Worm (Caenorhabditis elegans) whole organism, early embryonic: ENCODE measurements around the gene F07B10.4.
"Not testable (repeated sequence)": the region's sequence is repeated elsewhere in the genome, so short reads cannot be mapped to it uniquely, and the experiment has no call there.

Experiments
- B0310.2 ChIP-seq: sonication (generic microtip); optimal IDR thresholded peaks from 2 replicates; lab custom pipeline; 2016; ENCODE audit warnings: mild to moderate bottlenecking, missing genetic modification characterization, missing compliant biosample characterization
- F13C5.2 ChIP-seq: sonication (generic microtip); optimal IDR thresholded peaks from 2 replicates; lab custom pipeline; 2017; ENCODE audit warnings: mild to moderate bottlenecking, missing genetic modification characterization, inconsistent platforms, missing compliant biosample characterization
- aly-1 ChIP-seq: sonication (generic microtip); optimal IDR thresholded peaks from 2 replicates; lab custom pipeline; 2016; ENCODE audit warnings: missing genetic modification characterization, missing compliant biosample characterization
- ama-1 ChIP-seq: fragments of 150-350 bp; optimal IDR thresholded peaks from 2 replicates; lab custom pipeline; 2014
- ceh-13 ChIP-seq: fragments of 200-800 bp; sonication (Bioruptor generic); optimal IDR thresholded peaks from 2 replicates; lab custom pipeline; 2018; ENCODE audit warnings: mild to moderate bottlenecking, missing genetic modification characterization, missing compliant biosample characterization
- ceh-36 ChIP-seq: sonication (generic microtip); optimal IDR thresholded peaks from 2 replicates; lab custom pipeline; 2016; ENCODE audit warnings: missing genetic modification characterization, inconsistent platforms, missing compliant biosample characterization
- ets-7 ChIP-seq: sonication (generic microtip); optimal IDR thresholded peaks from 2 replicates; lab custom pipeline; 2016; ENCODE audit warnings: missing genotype, missing genetic modification characterization, missing compliant biosample characterization
- flt-1 ChIP-seq: fragments of 200-800 bp; sonication (Bioruptor generic); IDR thresholded peaks from 2 replicates; pipeline ENCODE4 v1.3.6; 2022; ENCODE audit warnings: missing genetic modification characterization, missing compliant biosample characterization
- hmbx-1 ChIP-seq: sonication (generic microtip); optimal IDR thresholded peaks from 2 replicates; lab custom pipeline; 2016; ENCODE audit warnings: mild to moderate bottlenecking, missing genetic modification characterization, missing compliant biosample characterization
- hmg-4 ChIP-seq: fragments of 200-800 bp; sonication (Bioruptor generic); optimal IDR thresholded peaks from 2 replicates; lab custom pipeline; 2018; ENCODE audit warnings: mild to moderate bottlenecking, missing genetic modification characterization, missing compliant biosample characterization
- hnd-1 ChIP-seq: sonication (generic microtip); optimal IDR thresholded peaks from 2 replicates; lab custom pipeline; 2016; ENCODE audit warnings: missing genetic modification characterization, missing compliant biosample characterization
- pes-1 ChIP-seq: fragments of 200-800 bp; sonication (Bioruptor generic); IDR thresholded peaks from 2 replicates; pipeline ENCODE4 v1.3.6; 2022; ENCODE audit warnings: missing genetic modification reagents, missing genetic modification characterization, missing compliant biosample characterization
- scrt-1 ChIP-seq: fragments of 200-800 bp; sonication (Bioruptor generic); IDR thresholded peaks from 2 replicates; pipeline ENCODE4 v1.3.6; 2022; ENCODE audit warnings: missing genetic modification characterization, missing compliant biosample characterization
- sea-1 ChIP-seq: fragments of 200-800 bp; sonication (Bioruptor generic); conservative IDR thresholded peaks from 2 replicates; pipeline ENCODE4 v1.3.6; 2022; ENCODE audit warnings: missing genetic modification characterization, missing compliant biosample characterization
- tbx-11 ChIP-seq: fragments of 200-800 bp; sonication (Bioruptor generic); IDR thresholded peaks from 2 replicates; pipeline ENCODE4 v1.3.6; 2022; ENCODE audit warnings: missing genetic modification characterization, missing compliant biosample characterization
- tbx-37 ChIP-seq: fragments of 200-800 bp; sonication (Bioruptor generic); conservative IDR thresholded peaks from 2 replicates; pipeline ENCODE4 v1.3.6; 2022; ENCODE audit warnings: missing genetic modification reagents, missing genetic modification characterization, missing compliant biosample characterization
- tra-4 ChIP-seq: sonication (generic microtip); optimal IDR thresholded peaks from 2 replicates; lab custom pipeline; 2017; ENCODE audit warnings: missing genetic modification characterization, missing compliant biosample characterization

F07B10.4 gene

DNA sequence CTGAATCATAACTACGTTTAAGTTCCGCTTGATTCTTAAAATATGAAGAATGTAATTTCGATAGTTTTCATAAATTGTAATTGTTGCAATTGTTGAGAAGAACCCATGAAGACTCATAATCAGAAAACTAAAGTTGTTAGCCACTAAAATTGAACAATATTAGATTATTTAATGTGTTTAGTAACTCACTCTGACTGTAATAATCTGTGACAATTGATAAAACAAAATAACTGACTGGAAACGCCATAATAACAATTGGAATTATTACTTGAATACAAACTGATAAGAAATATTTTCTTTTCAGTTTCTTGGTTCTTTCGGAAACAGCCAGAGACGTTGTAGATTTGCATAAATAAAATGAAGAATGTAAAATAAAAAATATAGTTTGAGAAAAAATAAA, 36.5 kb upstream of the F07B10.4 start:
- no peak for TF ChIP-seq B0310.2
- TF ChIP-seq tbx-37 (GFP tag; lab: Robert Waterston, UW): no peak
- TF ChIP-seq ceh-36 (tag; lab: Kevin White, UChicago): no peak

DNA sequence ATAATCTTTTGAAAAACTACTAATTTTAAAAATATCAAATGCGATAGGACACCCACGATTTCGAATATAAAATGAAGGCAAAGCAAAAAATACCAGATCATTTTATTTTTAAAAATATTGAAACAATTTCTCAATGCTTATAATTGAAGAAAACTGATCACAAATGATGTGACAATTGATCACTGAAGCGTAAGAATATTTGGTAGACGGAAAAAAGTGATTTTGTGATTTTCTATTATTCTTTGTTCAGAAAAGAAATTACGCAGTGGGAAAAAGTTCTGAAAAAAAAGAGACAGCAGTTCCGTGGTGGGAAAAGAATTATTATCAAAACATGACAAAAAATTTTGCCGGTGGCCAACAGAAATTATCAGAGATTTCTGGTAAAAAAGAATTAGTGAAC, 35.7 kb upstream of the F07B10.4 start, which contains the start of gene T03F7.5:
T03F7.5 (minus strand) TSS at position 101 of the 400 bp plus-strand sequence.
- TF ChIP-seq flt-1: no peak
- no peak for TF ChIP-seq tbx-37 (GFP tag; lab: Robert Waterston, UW)
- no peak for TF ChIP-seq B0310.2
- TF ChIP-seq tra-4 (tag; lab: Kevin White, UChicago): no peak

DNA sequence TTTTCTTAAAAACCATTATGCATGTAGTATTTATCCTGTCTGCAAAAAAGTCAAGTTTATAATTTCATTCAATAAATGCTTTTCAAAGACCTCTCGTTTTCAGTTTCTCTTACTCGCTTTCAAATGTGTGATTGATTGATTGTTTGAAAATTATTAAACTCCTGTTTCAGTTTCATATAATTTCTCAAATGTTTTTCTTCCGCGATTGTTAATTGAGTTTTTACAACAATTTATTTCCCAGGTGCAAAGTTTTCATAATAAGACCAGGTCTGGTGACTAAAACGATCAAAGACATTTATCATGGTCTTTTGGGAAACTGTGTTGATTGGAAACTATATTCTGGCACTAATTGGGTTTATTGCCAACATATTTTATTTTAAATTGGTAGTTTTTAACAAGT, 31.5 kb upstream of the F07B10.4 start, which contains the start of gene T03F7.6:
T03F7.6 (plus strand) TSS at position 301 of the 400 bp plus-strand sequence.
- no peak for TF ChIP-seq aly-1

DNA sequence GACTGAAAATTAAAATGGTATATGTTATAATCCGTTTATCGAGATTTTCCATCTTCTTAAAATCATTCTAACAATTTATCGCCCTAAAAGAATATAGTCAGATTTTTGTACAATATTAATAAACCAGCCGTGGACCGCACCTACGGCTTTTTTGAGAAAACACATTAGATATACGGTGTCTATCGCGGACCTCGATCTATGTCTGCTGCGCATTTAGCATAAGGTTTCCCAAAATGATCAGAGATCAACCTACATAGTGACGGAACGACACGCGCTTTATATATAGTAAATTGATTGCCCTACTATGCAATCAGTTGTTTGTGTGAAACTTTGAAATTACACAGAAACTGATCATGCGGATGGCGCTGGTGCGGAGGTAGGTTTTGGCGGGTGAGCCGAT, 29.8 kb upstream of the F07B10.4 start:
- TF ChIP-seq flt-1: no peak
- no peak for TF ChIP-seq ets-7 (tag; lab: Kevin White, UChicago)
- no peak for TF ChIP-seq scrt-1 (GFP tag; lab: Robert Waterston, UW)

DNA sequence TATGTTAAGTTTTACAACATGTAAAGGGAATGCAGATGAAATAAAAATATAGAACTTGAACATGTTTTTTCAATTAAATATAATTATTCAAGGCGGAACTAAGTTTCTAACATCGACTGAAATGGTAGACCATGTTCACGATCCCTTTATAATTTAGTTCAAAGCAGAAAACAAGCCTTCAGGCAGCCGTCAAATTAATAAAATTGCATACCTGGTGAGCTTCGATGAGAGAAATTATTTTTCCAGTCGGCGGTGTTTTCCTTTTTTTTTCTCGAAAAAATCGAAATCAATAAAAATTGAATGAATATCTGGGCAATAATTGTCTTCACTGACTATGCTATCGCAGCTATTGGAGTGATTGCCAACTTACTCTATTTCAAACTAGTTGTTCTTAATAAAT, 28.0 kb upstream of the F07B10.4 start, which contains the start of gene C03E10.1:
C03E10.1 (plus strand) TSS at position 301 of the 400 bp plus-strand sequence.
- TF ChIP-seq ceh-13 (GFP tag; lab: Kevin White, UChicago): no peak
- no peak for TF ChIP-seq ets-7 (tag; lab: Kevin White, UChicago)
- no peak for TF ChIP-seq hnd-1 (tag; lab: Kevin White, UChicago)

DNA sequence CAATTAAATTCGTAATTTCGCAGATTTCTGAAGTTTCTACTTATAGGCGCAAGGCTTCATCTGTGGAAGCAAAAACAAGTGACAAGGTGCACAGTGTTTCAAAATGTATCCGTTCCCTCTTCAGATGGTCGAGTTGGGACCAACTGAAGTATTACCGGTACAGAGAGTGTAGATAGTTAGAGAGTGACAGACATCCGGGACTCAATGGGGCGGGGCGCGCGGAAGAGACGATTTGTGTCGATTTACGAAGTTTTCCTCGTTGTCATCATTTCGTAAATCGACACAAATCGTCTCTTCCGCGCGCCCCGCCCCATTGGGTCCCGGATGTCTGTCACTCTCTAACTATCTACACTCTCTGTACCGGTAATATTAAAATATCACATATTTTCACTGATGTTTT, 23.2 kb upstream of the F07B10.4 start, which contains the start of gene C03E10.3:
C03E10.3 (plus strand) TSS at position 301 of the 400 bp plus-strand sequence.
- TF ChIP-seq sea-1 (GFP tag; lab: Robert Waterston, UW); tbx-11 (GFP tag; lab: Robert Waterston, UW); hmg-4: not testable (repeated sequence)

DNA sequence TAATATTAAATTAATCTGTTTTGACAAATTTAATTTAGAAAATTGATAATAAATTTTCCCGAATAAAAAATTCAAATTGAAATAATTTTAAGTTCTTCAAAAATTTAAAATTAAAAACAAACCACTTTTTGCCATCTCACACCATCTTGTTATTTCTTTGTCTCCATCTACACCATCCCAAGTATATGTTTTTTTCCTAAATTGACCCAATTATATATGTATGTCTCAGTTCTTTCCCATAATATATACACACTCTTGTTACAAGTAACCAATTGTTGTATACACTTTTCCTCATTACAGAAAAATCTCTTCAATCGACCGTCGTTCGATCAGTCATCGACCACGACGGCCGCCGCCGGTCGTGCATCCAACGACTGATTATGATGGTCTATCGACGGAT, 19.3 kb upstream of the F07B10.4 start, which contains the start of gene gly-20:
gly-20 (plus strand) TSS at position 301 of the 400 bp plus-strand sequence.
- TF ChIP-seq tbx-37 (GFP tag; lab: Robert Waterston, UW): no peak
- no peak for TF ChIP-seq ama-1 (lab: Kevin White, UChicago)
- TF ChIP-seq F13C5.2: no peak
- TF ChIP-seq hmbx-1: no peak
- TF ChIP-seq aly-1: no peak
- TF ChIP-seq pes-1 (GFP tag; lab: Robert Waterston, UW): no peak
- TF ChIP-seq ceh-36 (tag; lab: Kevin White, UChicago): no peak
- TF ChIP-seq tbx-11 (GFP tag; lab: Robert Waterston, UW): no peak
- no peak for TF ChIP-seq sea-1 (GFP tag; lab: Robert Waterston, UW)
- no peak for TF ChIP-seq hmg-4
- TF ChIP-seq tra-4 (tag; lab: Kevin White, UChicago): no peak
- TF ChIP-seq ceh-13 (GFP tag; lab: Kevin White, UChicago): no peak
- TF ChIP-seq hnd-1 (tag; lab: Kevin White, UChicago): no peak
- TF ChIP-seq scrt-1 (GFP tag; lab: Robert Waterston, UW): no peak
- TF ChIP-seq flt-1: no peak
- TF ChIP-seq B0310.2: no peak

DNA sequence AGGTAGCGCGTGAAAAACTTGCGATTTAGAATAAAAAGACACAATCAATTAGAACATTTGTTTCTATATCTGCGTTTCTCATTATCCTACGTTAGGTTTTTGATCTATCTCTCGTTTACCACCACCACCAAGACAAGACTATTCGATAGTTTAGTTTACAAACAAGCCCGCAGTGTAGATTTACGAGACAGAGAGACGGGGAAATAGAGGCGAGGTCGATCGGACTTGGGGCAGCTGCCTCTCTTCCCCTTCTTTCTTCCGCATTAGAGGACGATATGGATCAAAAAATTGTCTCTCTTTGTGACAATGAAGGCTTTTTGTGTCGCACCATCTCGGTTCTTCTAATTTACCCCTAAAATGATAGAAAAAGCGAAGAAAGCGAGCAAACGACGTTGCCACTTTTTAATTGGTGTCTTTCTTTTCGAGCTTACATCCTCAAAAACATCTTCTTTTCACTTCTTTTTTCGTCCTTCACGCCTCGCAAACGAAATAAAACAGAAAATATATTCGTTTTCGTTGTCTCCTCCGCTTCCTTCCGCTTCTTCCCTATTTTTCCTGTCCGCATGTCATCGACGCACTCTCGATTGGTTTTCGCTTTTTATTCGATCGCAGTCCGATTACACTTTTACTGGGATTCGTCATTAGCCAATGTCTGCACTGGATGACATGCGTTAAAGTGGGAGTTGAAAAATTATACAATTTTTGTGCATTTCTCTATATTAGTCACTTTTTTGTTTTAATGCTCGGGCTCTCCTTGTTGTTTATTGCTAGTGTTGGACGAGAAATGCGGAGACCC, 18.7 kb upstream of the F07B10.4 start:
- peak; percentile 52 for TF ChIP-seq hmg-4
- TF ChIP-seq ets-7 (tag; lab: Kevin White, UChicago): no peak
- no peak for TF ChIP-seq sea-1 (GFP tag; lab: Robert Waterston, UW)

DNA sequence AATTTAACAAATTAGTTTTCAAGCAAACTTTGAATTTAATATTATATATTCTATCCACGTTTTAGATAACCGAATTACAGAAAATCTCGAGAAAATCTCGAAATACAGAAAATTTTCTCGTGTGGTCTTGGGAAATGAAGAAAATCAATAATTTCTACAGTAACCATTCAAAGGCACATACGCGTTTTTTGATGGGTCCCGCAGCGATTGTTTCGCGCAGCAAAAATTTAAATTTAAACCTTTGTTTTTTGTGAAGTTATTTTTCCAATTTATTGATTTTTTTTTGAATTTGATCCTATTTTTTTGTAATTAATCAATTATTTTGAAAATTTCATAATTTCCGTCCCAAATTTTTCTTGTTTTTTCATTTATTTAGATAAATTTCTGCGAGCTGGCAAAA, 16.6 kb upstream of the F07B10.4 start:
- no peak for TF ChIP-seq ets-7 (tag; lab: Kevin White, UChicago)
- TF ChIP-seq hnd-1 (tag; lab: Kevin White, UChicago): no peak
- TF ChIP-seq tra-4 (tag; lab: Kevin White, UChicago): no peak
- no peak for TF ChIP-seq ceh-13 (GFP tag; lab: Kevin White, UChicago)

DNA sequence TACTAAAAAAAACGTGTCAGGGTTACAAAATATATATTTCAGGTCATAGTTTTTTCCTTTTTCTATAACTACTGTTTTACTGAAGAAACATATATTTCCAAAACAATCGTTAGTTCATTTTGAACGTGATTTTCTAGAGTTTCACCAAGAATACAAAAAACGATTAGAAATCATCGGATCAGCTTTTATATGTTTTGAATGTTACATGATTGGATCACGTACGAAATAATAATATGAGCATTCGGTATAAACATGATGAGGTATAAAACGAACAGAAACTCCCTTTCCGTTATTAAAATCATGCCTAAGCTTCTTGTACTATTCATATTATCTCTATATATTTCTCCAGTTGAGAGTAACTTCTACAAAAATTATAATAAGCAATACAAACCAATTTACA, 9.9 kb upstream of the F07B10.4 start, which contains the start of gene clec-223:
clec-223 (plus strand) TSS at position 301 of the 400 bp plus-strand sequence.
- no peak for TF ChIP-seq ceh-13 (GFP tag; lab: Kevin White, UChicago)
- TF ChIP-seq scrt-1 (GFP tag; lab: Robert Waterston, UW): no peak
- no peak for TF ChIP-seq pes-1 (GFP tag; lab: Robert Waterston, UW)
- no peak for TF ChIP-seq ceh-36 (tag; lab: Kevin White, UChicago)
